Worm (Caenorhabditis elegans): ENCODE data around the gene Y49E10.29.
A peak's percentile ranks its signal among the peaks of the same experiment; 100 is the strongest.

The Y49E10.29 gene

ce11 chrIII:12496449-12496848 is 27.5 kb downstream of the Y49E10.29 start, which contains the start of gene herd-1 (continued):
- TF ChIP-seq nhr-80 (tag; optimal IDR thresholded peaks at IDR 0.05) (no peak), mes-4 (tag; optimal IDR thresholded peaks at IDR 0.05) (no peak), F33H1.4 (GFP tag; IDR thresholded peaks at IDR 0.05) (no peak; the same call in 1 of the 2 replicates), unc-130 (GFP tag; optimal IDR thresholded peaks at IDR 0.05) (no peak), B0336.3 (GFP tag; IDR thresholded peaks at IDR 0.05) (peak; percentile 66), B0019.2 (GFP tag; conservative IDR thresholded peaks at IDR 0.05) (no peak), attf-3 (GFP tag; conservative IDR thresholded peaks at IDR 0.05) (no peak), madf-3 (GFP tag; IDR thresholded peaks at IDR 0.05) (peak; percentile 71; the same call in 1 of the 2 replicates), F23B12.7 (tag; optimal IDR thresholded peaks at IDR 0.05; ENCODE audit: insufficient read depth) (no peak), efl-1 (GFP tag; optimal IDR thresholded peaks at IDR 0.05) (no peak), fkh-3 (tag; optimal IDR thresholded peaks at IDR 0.05) (no peak), F37B4.10 (GFP tag; IDR thresholded peaks at IDR 0.05) (no peak), F57A8.1 (GFP tag; optimal IDR thresholded peaks at IDR 0.05) (no peak), B0035.1 (tag; optimal IDR thresholded peaks at IDR 0.05) (no peak), snpc-3.4 (tag; optimal IDR thresholded peaks at IDR 0.05) (peak; percentile 44), cebp-2 (GFP tag; IDR thresholded peaks at IDR 0.05) (no peak), ztf-25 (GFP tag; IDR thresholded peaks at IDR 0.05) (no peak), tbp1 (GFP tag; optimal IDR thresholded peaks at IDR 0.05) (peak; percentile 34), attf-5 (GFP tag; optimal IDR thresholded peaks at IDR 0.05) (no peak), zim-3 (tag; optimal IDR thresholded peaks at IDR 0.05) (no peak), bed-2 (GFP tag; IDR thresholded peaks at IDR 0.05) (no peak), madf-10 (tag; optimal IDR thresholded peaks at IDR 0.05) (no peak), nfya-2 (GFP tag; IDR thresholded peaks at IDR 0.05) (0 out of 2 replicates have a peak, but pooled peaks have one; percentile 78), die-1 (tag; optimal IDR thresholded peaks at IDR 0.05) (peak; percentile 41), rec-8 (tag; optimal IDR thresholded peaks at IDR 0.05) (peak in 1 of 2 experiments; percentile 8), lag-1 (GFP tag; IDR thresholded peaks at IDR 0.05) (no peak), sea-2 (GFP tag; IDR thresholded peaks at IDR 0.05) (no peak), madf-8 (GFP tag; conservative IDR thresholded peaks at IDR 0.05) (no peak), mcd-1 (GFP tag; IDR thresholded peaks at IDR 0.05) (peak; percentile 42; the same call in 1 of the 2 replicates), let-526 (GFP tag; IDR thresholded peaks at IDR 0.05) (no peak), akir-1 (GFP tag; optimal IDR thresholded peaks at IDR 0.05) (no peak), snpc-1.1 (tag; optimal IDR thresholded peaks at IDR 0.05; ENCODE audit: insufficient read depth) (no peak), snpc-1.3 (tag; optimal IDR thresholded peaks at IDR 0.05; ENCODE audit: insufficient read depth) (peak; percentile 1), T07F8.4 (tag; optimal IDR thresholded peaks at IDR 0.05) (no peak), F57C9.4 (tag; optimal IDR thresholded peaks at IDR 0.05) (no peak), xnd-1 (tag; optimal IDR thresholded peaks at IDR 0.05) (no peak), Y67H2A.10 (GFP tag; conservative IDR thresholded peaks at IDR 0.05) (no peak), F39B2.1 (GFP tag; IDR thresholded peaks at IDR 0.05) (no peak), B0261.1 (tag; optimal IDR thresholded peaks at IDR 0.05) (no peak), rpc-1 (optimal IDR thresholded peaks at IDR 0.05) (no peak), rpc-1 (tag; optimal IDR thresholded peaks at IDR 0.05) (no peak), pha-4 (tag; optimal IDR thresholded peaks at IDR 0.05) (no peak), ztf-28 (GFP tag; IDR thresholded peaks at IDR 0.05) (no peak), let-607 (tag; optimal IDR thresholded peaks at IDR 0.05) (no peak), nhr-120 (GFP tag; IDR thresholded peaks at IDR 0.05) (no peak), ceh-58 (GFP tag; IDR thresholded peaks at IDR 0.05) (0 out of 2 replicates have a peak, but pooled peaks have one; percentile 40), Y53G8AR.9 (GFP tag; conservative IDR thresholded peaks at IDR 0.05) (0 out of 2 replicates have a peak, but pooled peaks have one; percentile 49), ama-1 (optimal IDR thresholded peaks at IDR 0.05) (no peak), ama-1 (GFP tag; optimal IDR thresholded peaks at IDR 0.05) (peak; percentile 28 to 45)
